Worm (Caenorhabditis elegans): ENCODE data around the gene F32D8.3.

The F32D8.3 gene

DNA sequence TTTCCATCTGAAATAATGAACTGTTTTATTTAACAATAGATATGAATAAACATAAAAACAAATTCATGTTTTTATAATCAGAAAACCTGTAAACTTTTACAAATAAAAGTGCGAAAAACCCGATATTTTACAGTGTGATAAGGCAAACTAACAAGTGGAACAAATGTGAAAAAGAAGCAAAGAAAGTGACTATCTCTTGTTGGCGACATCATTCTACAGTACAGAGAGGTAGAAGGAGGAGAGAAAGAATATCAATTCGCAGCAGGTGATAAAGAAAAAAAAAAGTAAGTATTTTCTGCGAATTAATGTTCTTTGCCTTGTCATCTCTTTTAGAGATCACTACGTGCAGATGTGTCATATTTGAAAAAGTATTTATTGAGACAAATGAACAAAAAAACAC lies 26.9 kb upstream of the F32D8.3 start (continued):
- TF ChIP-seq dve-1 (tag; optimal IDR thresholded peaks at IDR 0.05; ENCODE audit: insufficient read depth) (peak; percentile 55), daf-16 (GFP tag; optimal IDR thresholded peaks at IDR 0.05) (no peak), daf-16 (tag; optimal IDR thresholded peaks at IDR 0.05) (peak; percentile 63), nhr-48 (tag; optimal IDR thresholded peaks at IDR 0.05) (peak; percentile 36), set-16 (GFP tag; IDR thresholded peaks at IDR 0.05) (no peak), mep-1 (tag; optimal IDR thresholded peaks at IDR 0.05) (no peak), nhr-28 (tag; optimal IDR thresholded peaks at IDR 0.05) (peak; percentile 91), Y75B8A.6 (GFP tag; IDR thresholded peaks at IDR 0.05) (no peak), hlh-30 (tag; optimal IDR thresholded peaks at IDR 0.05; ENCODE audit: insufficient read depth) (peak; percentile 23), dpl-1 (GFP tag; optimal IDR thresholded peaks at IDR 0.05) (peak; percentile 4), dmd-6 (GFP tag; IDR thresholded peaks at IDR 0.05) (peak; percentile 74), lin-29 (GFP tag; IDR thresholded peaks at IDR 0.05) (no peak), pqm-1 (tag; optimal IDR thresholded peaks at IDR 0.05) (peak; percentile 94), ama-1 (optimal IDR thresholded peaks at IDR 0.05) (no peak), ceh-62 (tag; optimal IDR thresholded peaks at IDR 0.05) (no peak), zfp-2 (tag; optimal IDR thresholded peaks at IDR 0.05) (no peak), daf-12 (tag; optimal IDR thresholded peaks at IDR 0.05) (no peak), sdz-12 (GFP tag; optimal IDR thresholded peaks at IDR 0.05) (no peak), daf-8 (GFP tag; IDR thresholded peaks at IDR 0.05) (no peak), mxl-3 (GFP tag; optimal IDR thresholded peaks at IDR 0.05) (peak; percentile 23), cey-2 (tag; optimal IDR thresholded peaks at IDR 0.05; ENCODE audit: borderline replicate concordance, insufficient read depth) (peak; percentile 26), nhr-77 (tag; optimal IDR thresholded peaks at IDR 0.05) (peak; percentile 69), lir-3 (tag; optimal IDR thresholded peaks at IDR 0.05) (no peak), unc-62 (GFP tag; optimal IDR thresholded peaks at IDR 0.05 in 1 of 2) (peak in 1 of 2 experiments; percentile 2), unc-62 (tag; optimal IDR thresholded peaks at IDR 0.05) (no peak), lin-13 (GFP tag; optimal IDR thresholded peaks at IDR 0.05) (no peak), Y48G9A.11 (GFP tag; IDR thresholded peaks at IDR 0.05) (no peak)

DNA sequence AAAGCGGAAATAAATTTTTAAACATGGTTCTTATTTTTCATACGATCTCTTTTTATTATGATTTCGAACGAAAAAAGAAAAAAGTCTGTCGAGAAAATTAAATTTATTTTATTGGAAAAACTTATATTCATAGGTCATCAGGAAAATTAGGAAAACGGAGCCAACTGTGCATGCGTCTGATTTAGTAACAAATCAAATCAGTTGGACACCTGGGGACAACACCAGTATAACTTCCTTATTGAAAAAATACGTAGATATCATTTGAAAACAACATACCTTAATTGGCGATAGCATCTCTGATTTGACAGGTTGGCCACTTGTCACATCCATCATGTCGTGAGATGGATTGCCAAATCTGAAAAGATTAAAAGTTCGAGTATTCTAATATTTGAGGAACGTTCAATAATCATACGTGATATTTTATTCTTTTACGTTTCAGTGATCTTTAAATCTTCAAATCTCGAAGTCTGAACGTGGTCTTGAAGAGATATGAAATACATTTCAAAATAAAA lies 26.1 kb upstream of the F32D8.3 start:
- TF ChIP-seq mep-1 (tag; optimal IDR thresholded peaks at IDR 0.05) (no peak), dmd-8 (GFP tag; IDR thresholded peaks at IDR 0.05) (no peak), egl-43 (GFP tag; IDR thresholded peaks at IDR 0.05) (no peak), unc-62 (GFP tag; optimal IDR thresholded peaks at IDR 0.05 in 1 of 2) (peak in 1 of 2 experiments; percentile 98), unc-62 (tag; optimal IDR thresholded peaks at IDR 0.05) (no peak), nhr-6 (tag; optimal IDR thresholded peaks at IDR 0.05) (no peak), mes-2 (tag; optimal IDR thresholded peaks at IDR 0.05; ENCODE audit: poor library complexity, severe bottlenecking) (no peak)

DNA sequence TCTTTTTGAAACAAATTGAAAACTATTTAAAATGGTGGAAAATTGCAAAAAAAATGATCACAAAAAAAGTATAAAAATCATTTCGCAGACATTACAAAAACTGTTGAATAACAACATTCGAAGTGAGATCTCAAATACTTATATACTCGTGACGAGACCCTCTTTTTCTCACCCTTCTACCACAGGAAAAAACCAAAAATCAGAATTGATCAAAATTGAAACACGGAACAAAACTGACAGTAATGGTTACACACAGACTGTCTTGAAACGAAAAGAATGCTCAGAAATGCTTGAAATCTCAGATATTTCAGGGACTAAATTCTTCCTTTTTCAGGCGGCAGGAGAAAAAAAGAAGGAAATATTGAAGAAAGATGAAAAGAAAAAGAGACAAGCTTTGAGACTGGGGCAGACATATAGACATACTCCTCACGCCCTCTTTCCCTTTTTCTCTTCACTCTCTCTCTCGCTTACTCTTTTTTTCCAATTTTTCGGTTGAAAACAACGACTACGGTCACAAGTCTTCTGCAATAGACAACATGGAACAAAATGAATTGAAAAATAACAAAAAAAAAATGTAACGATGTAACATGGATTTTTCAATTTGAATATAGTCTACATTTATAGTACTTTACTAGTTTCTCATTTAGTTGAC lies 24.9 kb upstream of the F32D8.3 start:
- peak; percentile 47 for TF ChIP-seq mep-1 (tag; optimal IDR thresholded peaks at IDR 0.05)
- peak in 1 of 2 experiments; percentile 24 for TF ChIP-seq mdl-1 (tag; optimal IDR thresholded peaks at IDR 0.05)
- TF ChIP-seq nhr-28 (tag; optimal IDR thresholded peaks at IDR 0.05), result peak; percentile 59
- no peak for TF ChIP-seq lir-3 (tag; optimal IDR thresholded peaks at IDR 0.05)
- TF ChIP-seq unc-62 (GFP tag; optimal IDR thresholded peaks at IDR 0.05 in 1 of 2), result peak in 1 of 2 experiments; percentile 87
- TF ChIP-seq unc-62 (tag; optimal IDR thresholded peaks at IDR 0.05), result no peak
- no peak for TF ChIP-seq daf-16 (GFP tag; optimal IDR thresholded peaks at IDR 0.05)
- TF ChIP-seq daf-16 (tag; optimal IDR thresholded peaks at IDR 0.05), result peak; percentile 24
- no peak for TF ChIP-seq cey-2 (tag; optimal IDR thresholded peaks at IDR 0.05; ENCODE audit: borderline replicate concordance, insufficient read depth)
- TF ChIP-seq zfp-2 (tag; optimal IDR thresholded peaks at IDR 0.05), result no peak
- TF ChIP-seq nhr-11 (tag; optimal IDR thresholded peaks at IDR 0.05), result peak; percentile 15
- TF ChIP-seq lsy-2 (tag; optimal IDR thresholded peaks at IDR 0.05), result peak in 1 of 2 experiments; percentile 45
- peak; percentile 25 for TF ChIP-seq ama-1 (optimal IDR thresholded peaks at IDR 0.05)
- peak; percentile 20 for TF ChIP-seq dmd-6 (GFP tag; IDR thresholded peaks at IDR 0.05)
- no peak for TF ChIP-seq fkh-10 (GFP tag; optimal IDR thresholded peaks at IDR 0.05)
- peak in 1 of 2 experiments; percentile 51 for TF ChIP-seq hif-1 (tag; optimal IDR thresholded peaks at IDR 0.05)
- TF ChIP-seq dve-1 (tag; optimal IDR thresholded peaks at IDR 0.05; ENCODE audit: insufficient read depth), result no peak
- TF ChIP-seq hlh-30 (tag; optimal IDR thresholded peaks at IDR 0.05; ENCODE audit: insufficient read depth), result peak; percentile 75
- TF ChIP-seq aha-1 (tag), result peak; percentile 13
- peak; percentile 52 for TF ChIP-seq rbr-2 (tag; optimal IDR thresholded peaks at IDR 0.05)
- TF ChIP-seq hlh-11 (tag; optimal IDR thresholded peaks at IDR 0.05), result peak; percentile 42
- peak; percentile 15 for TF ChIP-seq nhr-77 (tag; optimal IDR thresholded peaks at IDR 0.05)
- no peak for TF ChIP-seq nhr-42 (GFP tag; IDR thresholded peaks at IDR 0.05)
- TF ChIP-seq duxl-1 (tag; optimal IDR thresholded peaks at IDR 0.05; ENCODE audit: poor library complexity), result no peak
